Fruit fly (Drosophila melanogaster) whole organism: Measurements from ENCODE around the gene dy.

Source experiments
- CG8478 ChIP-seq: fragments of >200 bp; optimal IDR thresholded peaks from 2 replicates; lab custom pipeline; 2018; ENCODE audit warnings: inconsistent platforms
- Dll ChIP-seq: fragments of >200 bp; optimal IDR thresholded peaks from 2 replicates; lab custom pipeline; 2017
- pan ChIP-seq: fragments of >200 bp; optimal IDR thresholded peaks from 2 replicates; lab custom pipeline; 2017
- psq ChIP-seq: fragments of >200 bp; optimal IDR thresholded peaks from 2 replicates; lab custom pipeline; 2017
- usp ChIP-seq: fragments of >200 bp; optimal IDR thresholded peaks from 2 replicates; lab custom pipeline; 2017; ENCODE audit warnings: missing biosample characterization, missing genetic modification characterization, mixed read lengths

DNA sequence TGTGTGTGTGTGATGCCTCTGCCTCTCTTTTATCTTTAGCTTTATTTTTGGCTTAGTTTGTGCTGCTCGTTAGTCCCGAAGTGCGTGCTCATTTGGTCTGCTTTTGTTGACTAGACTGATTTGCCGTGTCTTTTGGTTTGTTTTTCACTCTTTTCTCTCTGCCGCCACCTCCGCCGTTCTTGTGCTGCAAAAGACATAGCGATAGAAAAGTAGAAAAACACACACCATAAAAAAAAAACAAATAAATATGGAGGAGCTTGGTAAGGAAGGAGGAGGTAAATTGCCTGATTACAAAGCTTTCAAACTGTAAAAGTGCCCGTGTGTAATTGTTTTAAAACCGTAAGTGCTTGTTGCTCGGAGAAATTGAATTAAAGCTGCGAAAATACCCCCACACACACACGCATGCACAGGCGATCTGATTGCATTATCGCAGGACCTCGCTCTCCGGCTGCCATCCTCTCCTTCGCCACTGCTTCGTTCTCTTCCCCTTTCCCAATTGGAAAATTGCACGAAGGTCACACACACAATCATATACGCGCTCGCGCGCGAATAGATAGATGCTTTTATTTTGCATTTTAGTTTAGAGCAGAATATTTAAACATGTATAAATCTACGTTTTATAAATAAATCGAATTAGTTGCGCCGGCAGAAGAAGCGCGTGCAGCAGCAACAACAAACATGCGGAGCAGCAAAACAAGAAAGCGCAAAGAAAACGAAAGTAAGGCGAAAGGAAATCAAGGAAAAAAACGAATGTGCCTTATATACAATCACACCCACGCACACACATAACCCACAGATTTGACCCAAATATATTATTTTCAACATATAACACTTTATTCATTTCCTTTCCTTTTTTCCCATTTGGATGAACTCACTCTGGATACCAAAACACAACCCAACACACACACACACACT lies 37.0 kb upstream of the dy start:
- no peak for TF ChIP-seq CG8478 (lab: Kevin White, UChicago)
- no peak for TF ChIP-seq psq (lab: Kevin White, UChicago)
- TF ChIP-seq pan (lab: Kevin White, UChicago), result no peak
- TF ChIP-seq usp (GFP tag; lab: Kevin White, UChicago), result no peak
- TF ChIP-seq Dll (lab: Kevin White, UChicago), result no peak
